Worm (Caenorhabditis elegans) whole organism, mixed stage, embryonic: Measurements from ENCODE around the gene cest-12.
A peak's percentile ranks its signal among the peaks of the same experiment; 100 is the strongest.

Experiments used
- M03D4.4 ChIP-seq: sonication (generic microtip); optimal IDR thresholded peaks from 2 replicates; lab custom pipeline; 2017; ENCODE audit warnings: mild to moderate bottlenecking, missing genetic modification characterization, missing compliant biosample characterization
- bed-3 ChIP-seq: fragments of 200-800 bp; sonication (Bioruptor generic); optimal IDR thresholded peaks from 3 replicates; lab custom pipeline; 2018; ENCODE audit warnings: mild to moderate bottlenecking, missing genetic modification characterization, moderate library complexity, missing compliant biosample characterization
- blmp-1 ChIP-seq: fragments of 150-350 bp; optimal IDR thresholded peaks from 2 replicates; lab custom pipeline; 2014; ENCODE audit warnings: missing biosample characterization, missing genetic modification characterization
- ceh-39 ChIP-seq: fragments of 150-350 bp; optimal IDR thresholded peaks from 2 replicates; lab custom pipeline; 2014; ENCODE audit warnings: missing biosample characterization, missing genetic modification characterization
- ceh-43 ChIP-seq: fragments of 200-800 bp; sonication (Bioruptor generic); optimal IDR thresholded peaks from 2 replicates; lab custom pipeline; 2018; ENCODE audit warnings: mild to moderate bottlenecking, missing genetic modification characterization, moderate library complexity, missing compliant biosample characterization
- ceh-83 ChIP-seq: fragments of 200-800 bp; sonication (Bioruptor generic); optimal IDR thresholded peaks from 2 replicates; lab custom pipeline; 2018; ENCODE audit warnings: mild to moderate bottlenecking, missing genetic modification characterization, missing compliant biosample characterization
- ces-1 ChIP-seq: fragments of 150-350 bp; optimal IDR thresholded peaks from 2 replicates; lab custom pipeline; 2014; ENCODE audit warnings: missing biosample characterization, missing genetic modification reagents, missing genetic modification characterization
- cnd-1 ChIP-seq: fragments of 200-800 bp; sonication (Bioruptor generic); optimal IDR thresholded peaks from 2 replicates; lab custom pipeline; 2018; ENCODE audit warnings: mild to moderate bottlenecking, missing genetic modification characterization, missing compliant biosample characterization
- drap-1 ChIP-seq: fragments of 200-800 bp; sonication (Bioruptor generic); optimal IDR thresholded peaks from 3 replicates; lab custom pipeline; 2018; ENCODE audit warnings: mild to moderate bottlenecking, missing genetic modification characterization, missing compliant biosample characterization
- elt-1 ChIP-seq: sonication (generic microtip); optimal IDR thresholded peaks from 2 replicates; lab custom pipeline; 2017; ENCODE audit warnings: missing genetic modification characterization, mild to moderate bottlenecking, missing compliant biosample characterization, antibody characterized with exemption, moderate library complexity, borderline replicate concordance; ENCODE audit not compliant: insufficient read depth
- elt-3 ChIP-seq: fragments of 150-350 bp; optimal IDR thresholded peaks from 2 replicates; lab custom pipeline; 2014; ENCODE audit warnings: missing biosample characterization, missing genetic modification characterization
- flh-1 ChIP-seq: fragments of 200-800 bp; sonication (Bioruptor generic); optimal IDR thresholded peaks from 2 replicates; lab custom pipeline; 2018; ENCODE audit warnings: mild to moderate bottlenecking, missing genetic modification characterization, moderate library complexity, missing compliant biosample characterization
- ham-2 ChIP-seq: fragments of 200-800 bp; sonication (Bioruptor generic); optimal IDR thresholded peaks from 2 replicates; lab custom pipeline; 2018; ENCODE audit warnings: mild to moderate bottlenecking, missing genetic modification characterization, missing compliant biosample characterization
- hlh-1 ChIP-seq: fragments of 150-350 bp; optimal IDR thresholded peaks from 2 replicates; lab custom pipeline; 2014; ENCODE audit warnings: missing biosample characterization, missing genetic modification reagents, missing genetic modification characterization
- lin-13 ChIP-seq: fragments of 150-350 bp; optimal IDR thresholded peaks from 2 replicates; lab custom pipeline; 2014; ENCODE audit warnings: missing biosample characterization, missing genetic modification characterization
- lin-32 ChIP-seq: fragments of 200-800 bp; sonication (Bioruptor generic); optimal IDR thresholded peaks from 2 replicates; lab custom pipeline; 2018; ENCODE audit warnings: mild to moderate bottlenecking, missing genetic modification characterization, missing compliant biosample characterization
- lsy-2 ChIP-seq: fragments of 150-350 bp; optimal IDR thresholded peaks from 2 replicates; lab custom pipeline; 2014; ENCODE audit warnings: missing biosample characterization, missing genetic modification characterization
- mab-5 ChIP-seq: fragments of 150-350 bp; optimal IDR thresholded peaks from 2 replicates; lab custom pipeline; 2014; ENCODE audit warnings: missing biosample characterization, missing genetic modification characterization
- nhr-12 ChIP-seq: fragments of 150-350 bp; optimal IDR thresholded peaks from 2 replicates; lab custom pipeline; 2014; ENCODE audit warnings: missing biosample characterization, missing genetic modification characterization
- nhr-2 ChIP-seq: fragments of 150-350 bp; optimal IDR thresholded peaks from 2 replicates; lab custom pipeline; 2014; ENCODE audit warnings: missing biosample characterization, missing genetic modification characterization
- nhr-237 ChIP-seq: fragments of 150-350 bp; optimal IDR thresholded peaks from 2 replicates; lab custom pipeline; 2014; ENCODE audit warnings: missing biosample characterization, missing genetic modification characterization
- nhr-28 ChIP-seq: fragments of 150-350 bp; optimal IDR thresholded peaks from 2 replicates; lab custom pipeline; 2014; ENCODE audit warnings: missing biosample characterization, missing genetic modification characterization
- pha-4 ChIP-seq: fragments of 150-350 bp; optimal IDR thresholded peaks from 2 replicates; lab custom pipeline; 2018; ENCODE audit warnings: missing biosample characterization, missing genetic modification reagents, missing genetic modification characterization
- sem-2 ChIP-seq: fragments of 200-800 bp; sonication (Bioruptor generic); optimal IDR thresholded peaks from 2 replicates; lab custom pipeline; 2018; ENCODE audit warnings: mild to moderate bottlenecking, missing genetic modification characterization, missing compliant biosample characterization
- snpc-4 ChIP-seq: fragments of 150-350 bp; optimal IDR thresholded peaks from 2 replicates; lab custom pipeline; 2014; ENCODE audit warnings: missing biosample characterization, missing genetic modification characterization
- sptf-1 ChIP-seq: sonication (generic microtip); optimal IDR thresholded peaks from 2 replicates; lab custom pipeline; 2017; ENCODE audit warnings: mild to moderate bottlenecking, missing genetic modification characterization, moderate library complexity, missing compliant biosample characterization
- tbx-8 ChIP-seq: fragments of 200-800 bp; sonication (Bioruptor generic); optimal IDR thresholded peaks from 2 replicates; lab custom pipeline; 2018; ENCODE audit warnings: mild to moderate bottlenecking, missing genetic modification characterization, moderate library complexity, missing compliant biosample characterization
- unc-120 ChIP-seq: sonication (generic microtip); optimal IDR thresholded peaks from 2 replicates; lab custom pipeline; 2017; ENCODE audit warnings: missing genetic modification characterization, missing compliant biosample characterization; ENCODE audit not compliant: poor library complexity, severe bottlenecking
- unc-39 ChIP-seq: fragments of 150-350 bp; optimal IDR thresholded peaks from 2 replicates; lab custom pipeline; 2014; ENCODE audit warnings: missing biosample characterization, missing genetic modification characterization
- unc-62 ChIP-seq: fragments of 150-350 bp; optimal IDR thresholded peaks from 2 replicates; lab custom pipeline; 2014; ENCODE audit warnings: missing biosample characterization, missing genetic modification reagents, missing genetic modification characterization
- zip-8 ChIP-seq: fragments of 150-350 bp; optimal IDR thresholded peaks from 2 replicates; lab custom pipeline; 2014; ENCODE audit warnings: missing biosample characterization, missing genetic modification characterization
- ztf-11 ChIP-seq: fragments of 150-350 bp; optimal IDR thresholded peaks from 2 replicates; lab custom pipeline; 2014; ENCODE audit warnings: missing biosample characterization, missing genetic modification characterization

Gene cest-12

DNA sequence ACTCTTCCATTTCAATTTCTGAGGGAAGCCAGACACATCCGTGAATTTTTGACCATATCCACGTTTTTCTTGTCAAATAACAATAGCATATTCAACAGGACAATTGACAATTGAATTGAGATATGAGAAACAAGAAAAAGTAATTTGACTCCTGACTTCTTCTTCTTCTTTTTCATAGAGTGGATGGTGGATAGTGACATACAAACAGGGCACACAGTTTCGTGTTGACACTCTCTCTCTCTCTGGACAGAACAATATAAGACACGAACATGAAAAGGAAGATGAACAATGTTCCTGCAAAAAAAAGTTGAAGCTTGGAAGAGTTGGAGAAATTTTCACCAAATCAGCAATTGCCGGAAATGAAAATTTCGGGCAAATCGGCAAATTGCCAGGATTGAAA, 43.8 kb upstream of the cest-12 start:
- TF ChIP-seq elt-3 (tag; lab: Kevin White, UChicago) = no peak

DNA sequence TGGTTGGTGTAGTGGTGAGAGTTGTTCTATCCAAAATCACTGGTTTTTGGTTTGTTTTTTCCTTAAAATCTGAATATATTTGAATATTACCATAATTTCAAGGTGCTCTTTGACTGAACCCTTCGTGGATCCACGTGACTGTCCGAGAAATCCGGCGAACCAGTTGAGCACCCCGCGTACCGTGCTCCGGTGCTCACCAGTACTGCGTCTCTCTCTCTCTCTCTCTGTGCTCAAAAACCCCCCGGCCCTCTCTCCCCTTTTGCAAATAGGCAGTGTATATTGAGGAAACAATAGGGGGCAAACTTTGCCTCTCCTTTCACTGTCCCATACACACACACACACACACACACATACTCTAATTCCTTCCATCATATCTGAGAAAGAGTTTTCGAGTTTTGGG, 42.6 kb upstream of the cest-12 start:
- TF ChIP-seq unc-62 (GFP tag; lab: Kevin White, UChicago) (no peak), pha-4 (tag; lab: Kevin White, UChicago) (peak; percentile 30)

DNA sequence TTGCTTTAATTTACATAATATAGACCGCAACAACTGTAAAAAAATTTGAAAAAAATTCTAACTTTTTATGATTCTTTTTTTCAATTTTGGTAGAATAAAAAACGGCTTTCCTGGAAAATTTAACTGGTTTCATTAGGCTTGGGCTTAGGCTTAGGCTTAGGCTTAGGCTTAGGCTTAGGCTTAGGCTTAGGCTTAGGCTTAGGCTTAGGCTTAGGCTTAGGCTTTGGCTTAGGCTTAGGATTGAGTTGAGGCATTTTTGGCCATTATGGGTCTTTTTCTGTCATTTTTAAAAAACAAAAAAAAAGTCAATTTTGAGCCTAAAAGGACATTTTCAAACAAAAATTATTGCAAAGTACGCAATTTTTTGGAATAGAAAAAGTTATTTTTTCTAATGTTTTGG, 36.5 kb upstream of the cest-12 start:
- TF ChIP-seq lin-32 (GFP tag; lab: Kevin White, UChicago) (no peak), lin-13 (tag; lab: Kevin White, UChicago) (no peak), sem-2 (GFP tag; lab: Kevin White, UChicago) (no peak), ztf-11 (tag; lab: Kevin White, UChicago) (no peak), nhr-237 (no peak), nhr-28 (tag; lab: Kevin White, UChicago) (no peak), ceh-83 (GFP tag; lab: Kevin White, UChicago) (no peak), cnd-1 (tag; lab: Kevin White, UChicago) (no peak), sptf-1 (tag; lab: Kevin White, UChicago) (no peak), unc-39 (no peak)

DNA sequence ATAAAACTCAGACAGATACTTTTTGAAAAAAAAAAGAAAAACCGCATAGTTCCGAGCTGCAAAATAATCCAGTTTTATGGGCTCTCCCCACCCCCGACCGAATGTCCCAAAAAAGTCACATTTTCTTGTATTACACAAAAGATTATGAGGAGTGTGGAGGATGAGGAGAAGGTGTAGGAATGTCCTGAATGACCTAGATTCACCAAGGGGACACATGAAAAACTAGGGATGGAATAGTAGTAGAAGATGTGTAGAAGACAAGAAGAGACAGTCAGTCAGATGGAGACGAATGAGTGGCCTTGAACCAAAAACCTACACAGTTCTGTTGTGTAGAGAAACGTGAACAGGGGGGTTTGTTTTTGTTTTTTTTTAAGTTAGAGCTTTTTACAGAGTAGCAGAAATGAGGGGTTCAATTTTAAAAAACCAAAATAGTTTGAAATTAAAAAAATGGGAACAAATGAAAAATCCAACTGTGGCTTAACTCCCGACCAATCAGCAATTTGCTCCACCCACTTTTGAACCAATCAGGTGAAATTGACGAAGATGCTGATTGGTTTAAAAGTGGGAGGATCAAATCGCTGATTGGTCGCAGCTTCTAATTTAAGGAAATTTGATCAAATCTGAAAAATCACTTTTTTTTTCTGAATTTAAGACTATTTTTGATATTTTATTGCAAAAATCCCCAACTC, 35.2 kb upstream of the cest-12 start:
- TF ChIP-seq ceh-43 = no peak
- TF ChIP-seq mab-5 (tag; lab: Kevin White, UChicago) = no peak
- TF ChIP-seq M03D4.4 (tag; lab: Kevin White, UChicago) = no peak
- TF ChIP-seq ceh-39 (tag; lab: Kevin White, UChicago) = no peak
- no peak for TF ChIP-seq zip-8

DNA sequence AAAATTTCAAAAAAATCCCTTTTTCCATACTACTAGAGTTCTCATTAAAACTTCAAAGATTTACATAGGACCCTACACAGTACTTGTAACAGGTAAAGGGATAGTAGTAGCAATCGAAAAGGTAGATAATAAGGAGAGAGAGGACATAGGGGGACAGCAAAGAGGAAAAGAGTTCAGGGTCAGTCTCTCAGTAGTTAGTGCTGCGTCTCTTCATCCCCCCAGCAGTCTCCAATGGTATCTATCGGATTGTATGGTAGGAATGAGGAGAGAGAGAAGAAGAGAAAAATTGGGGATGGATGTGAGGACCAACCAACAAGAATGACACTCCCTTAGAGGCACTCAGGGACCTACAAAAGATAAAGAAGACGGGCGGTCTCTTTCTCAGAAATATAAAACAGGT, 32.1 kb upstream of the cest-12 start:
- TF ChIP-seq ceh-83 (GFP tag; lab: Kevin White, UChicago) (no peak), zip-8 (no peak), unc-62 (GFP tag; lab: Kevin White, UChicago) (no peak), ztf-11 (tag; lab: Kevin White, UChicago) (no peak), snpc-4 (tag; lab: Kevin White, UChicago) (no peak), sptf-1 (tag; lab: Kevin White, UChicago) (no peak), lsy-2 (no peak), pha-4 (tag; lab: Kevin White, UChicago) (no peak), hlh-1 (tag; lab: Kevin White, UChicago) (peak; percentile 33), ces-1 (GFP tag; lab: Kevin White, UChicago) (no peak), ceh-43 (no peak), flh-1 (no peak), nhr-2 (tag; lab: Kevin White, UChicago) (peak; percentile 86)

DNA sequence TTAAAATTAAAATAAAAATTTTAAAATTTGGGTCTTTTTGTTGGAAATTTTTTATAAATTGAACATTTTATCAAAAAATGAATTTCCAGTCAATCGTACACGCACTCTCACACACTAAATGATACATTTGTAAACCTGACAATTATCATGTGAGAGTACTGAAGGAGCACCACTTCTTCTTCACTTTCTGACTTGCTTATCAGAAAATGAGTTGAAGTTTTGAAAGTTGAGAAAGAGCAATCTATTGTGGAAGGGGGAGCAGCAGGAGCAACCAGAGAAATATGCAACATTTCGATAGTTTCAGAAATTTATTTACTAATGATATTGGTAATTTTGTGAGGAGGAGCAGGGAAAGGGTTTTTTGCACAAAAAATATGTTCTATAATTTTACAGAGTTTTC, 30.9 kb upstream of the cest-12 start:
- TF ChIP-seq blmp-1 (no peak), unc-39 (no peak), pha-4 (tag; lab: Kevin White, UChicago) (no peak), ceh-83 (GFP tag; lab: Kevin White, UChicago) (no peak), M03D4.4 (tag; lab: Kevin White, UChicago) (no peak), sptf-1 (tag; lab: Kevin White, UChicago) (no peak), nhr-2 (tag; lab: Kevin White, UChicago) (no peak), mab-5 (tag; lab: Kevin White, UChicago) (no peak), zip-8 (no peak), flh-1 (no peak), elt-1 (tag; lab: Kevin White, UChicago) (no peak), ceh-43 (no peak), drap-1 (GFP tag; lab: Kevin White, UChicago) (no peak)

DNA sequence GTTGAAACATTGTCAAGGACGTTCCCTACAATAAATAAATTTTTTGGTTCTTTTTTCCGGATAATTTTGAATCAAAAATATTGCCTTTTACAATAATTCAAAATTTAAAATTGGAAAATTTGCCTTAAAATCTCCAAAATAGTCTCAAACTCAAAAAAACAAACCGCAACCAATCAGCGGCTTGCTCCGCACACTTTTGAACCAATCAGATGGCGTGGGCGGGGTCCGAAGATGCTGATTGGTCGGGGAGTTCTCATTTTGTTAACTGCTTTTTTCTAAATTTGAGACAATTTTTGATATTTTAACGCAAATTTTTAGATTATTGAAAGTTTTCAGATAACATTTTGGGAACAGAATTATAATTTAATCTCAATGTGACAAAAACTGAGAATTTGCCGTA, 30.2 kb upstream of the cest-12 start:
- no peak for TF ChIP-seq ces-1 (GFP tag; lab: Kevin White, UChicago)
- TF ChIP-seq ham-2 (GFP tag; lab: Kevin White, UChicago) = no peak
- no peak for TF ChIP-seq pha-4 (tag; lab: Kevin White, UChicago)
- TF ChIP-seq ceh-43 = no peak
- TF ChIP-seq bed-3 (GFP tag; lab: Kevin White, UChicago) = no peak
- no peak for TF ChIP-seq nhr-12 (tag; lab: Kevin White, UChicago)
- no peak for TF ChIP-seq lsy-2
- TF ChIP-seq flh-1 = no peak
- TF ChIP-seq elt-3 (tag; lab: Kevin White, UChicago) = no peak
- TF ChIP-seq unc-120 (tag; lab: Kevin White, UChicago) = no peak
- TF ChIP-seq tbx-8 = no peak
- no peak for TF ChIP-seq M03D4.4 (tag; lab: Kevin White, UChicago)
- no peak for TF ChIP-seq ceh-39 (tag; lab: Kevin White, UChicago)
- no peak for TF ChIP-seq unc-39
- TF ChIP-seq lin-13 (tag; lab: Kevin White, UChicago) = no peak
- no peak for TF ChIP-seq nhr-237
- no peak for TF ChIP-seq ztf-11 (tag; lab: Kevin White, UChicago)
- TF ChIP-seq nhr-2 (tag; lab: Kevin White, UChicago) = no peak
- no peak for TF ChIP-seq snpc-4 (tag; lab: Kevin White, UChicago)
